Worm (Caenorhabditis elegans) whole organism, L4/young adult: Measurements from ENCODE around the gene ssp-32.

Experiments
- W03F9.2 ChIP-seq: fragments of 150-350 bp; optimal IDR thresholded peaks from 2 replicates; lab custom pipeline; 2014; ENCODE audit warnings: missing biosample characterization, missing genetic modification characterization
- dao-5 ChIP-seq: sonication (generic microtip); optimal IDR thresholded peaks from 2 replicates; lab custom pipeline; 2016; ENCODE audit warnings: missing genotype, missing genetic modification characterization, moderate library complexity, missing compliant biosample characterization
- him-1 ChIP-seq: sonication (generic microtip); optimal IDR thresholded peaks from 2 replicates; lab custom pipeline; 2016; ENCODE audit warnings: missing genotype, missing genetic modification reagents, missing genetic modification characterization, missing compliant biosample characterization

- TF ChIP-seq W03F9.2 (tag; lab: Kevin White, UChicago) (no peak), him-1 (tag; lab: Kevin White, UChicago) (no peak), dao-5 (no peak)
Measured at ce11 chrIV:9878893-9879379, 16.3 kb upstream of the ssp-32 start, which contains the start of gene nhr-4.
